Fruit fly (Drosophila melanogaster) whole organism, embryonic: ENCODE measurements around the gene CycC.

Experiments used
- Ada2b ChIP-seq: fragments of 200-800 bp; sonication (Bioruptor generic); IDR thresholded peaks from 2 replicates; pipeline ENCODE4 v1.3.6; 2022; ENCODE audit warnings: missing biosample characterization, missing genetic modification characterization
- Aef1 ChIP-seq: fragments of 200-800 bp; sonication (Bioruptor generic); IDR thresholded peaks from 3 replicates; pipeline ENCODE4 v1.3.6; 2022; ENCODE audit warnings: missing biosample characterization, missing genetic modification characterization
- CG10267 ChIP-seq: fragments of 200-800 bp; sonication (Bioruptor generic); optimal IDR thresholded peaks from 2 replicates; lab custom pipeline; 2018; ENCODE audit warnings: missing biosample characterization, mild to moderate bottlenecking, missing genetic modification characterization, moderate library complexity
- CG11085 ChIP-seq: fragments of 200-800 bp; sonication (Bioruptor generic); IDR thresholded peaks from 2 replicates; pipeline ENCODE4 v1.3.6; 2022; ENCODE audit warnings: missing biosample characterization, missing genetic modification characterization
- CG11093 ChIP-seq: fragments of 200-800 bp; sonication (Bioruptor generic); IDR thresholded peaks from 3 replicates; pipeline ENCODE4 v1.3.6; 2022; ENCODE audit warnings: missing biosample characterization, missing genetic modification characterization
- CG11695 ChIP-seq: fragments of 200-800 bp; sonication (Bioruptor generic); IDR thresholded peaks from 3 replicates; pipeline ENCODE4 v1.3.6; 2022; ENCODE audit warnings: missing biosample characterization, missing genetic modification characterization
- CG1233 ChIP-seq: fragments of 200-800 bp; sonication (Bioruptor generic); optimal IDR thresholded peaks from 4 replicates; lab custom pipeline; 2018; ENCODE audit warnings: missing biosample characterization, mild to moderate bottlenecking, missing genetic modification characterization
- CG12769 ChIP-seq: fragments of 200-800 bp; sonication (Bioruptor generic); optimal IDR thresholded peaks from 2 replicates; lab custom pipeline; 2019; ENCODE audit warnings: missing biosample characterization, mild to moderate bottlenecking, missing genetic modification characterization, moderate library complexity
- CG14050 ChIP-seq: fragments of 200-800 bp; sonication (Bioruptor generic); IDR thresholded peaks from 3 replicates; pipeline ENCODE4 v1.3.6; 2022; ENCODE audit warnings: missing biosample characterization, missing genetic modification characterization
- CG1832 ChIP-seq: fragments of 200-800 bp; sonication (Bioruptor generic); optimal IDR thresholded peaks from 2 replicates; lab custom pipeline; 2017; ENCODE audit warnings: missing biosample characterization, mild to moderate bottlenecking, missing genetic modification characterization, inconsistent platforms
- CG18764 ChIP-seq: fragments of 200-800 bp; sonication (Bioruptor generic); optimal IDR thresholded peaks from 3 replicates; lab custom pipeline; 2016; ENCODE audit warnings: missing biosample characterization, missing genetic modification characterization
- CG2199 ChIP-seq: fragments of 200-800 bp; sonication (Bioruptor generic); IDR thresholded peaks from 3 replicates; pipeline ENCODE4 v1.3.6; 2022; ENCODE audit warnings: missing biosample characterization, missing genetic modification characterization
- CG2889 ChIP-seq: fragments of 200-800 bp; sonication (Bioruptor generic); IDR thresholded peaks from 3 replicates; pipeline ENCODE4 v1.3.6; 2022; ENCODE audit warnings: missing biosample characterization, missing genetic modification characterization
- CG32772 ChIP-seq: fragments of 200-800 bp; sonication (Bioruptor generic); IDR thresholded peaks from 2 replicates; pipeline ENCODE4 v1.3.6; 2022; ENCODE audit warnings: missing biosample characterization, missing genetic modification characterization
- CG33557 ChIP-seq: fragments of 200-800 bp; sonication (Bioruptor generic); optimal IDR thresholded peaks from 2 replicates; lab custom pipeline; 2019; ENCODE audit warnings: missing biosample characterization, mild to moderate bottlenecking, missing genetic modification characterization, moderate library complexity
- CG4282 ChIP-seq: fragments of 200-800 bp; sonication (Bioruptor generic); optimal IDR thresholded peaks from 2 replicates; lab custom pipeline; 2016; ENCODE audit warnings: missing biosample characterization, missing genetic modification characterization
- CG5953 ChIP-seq: fragments of 200-800 bp; sonication (Bioruptor generic); IDR thresholded peaks from 2 replicates; pipeline ENCODE4 v1.3.6; 2022; ENCODE audit warnings: missing biosample characterization, missing genetic modification characterization
- CG6254 ChIP-seq: fragments of 200-800 bp; sonication (Bioruptor generic); optimal IDR thresholded peaks from 3 replicates; lab custom pipeline; 2017; ENCODE audit warnings: mild to moderate bottlenecking, missing biosample characterization, missing genetic modification reagents, missing genetic modification characterization
- CG8765 ChIP-seq: fragments of 200-800 bp; sonication (Bioruptor generic); IDR thresholded peaks from 2 replicates; pipeline ENCODE4 v1.3.6; 2022; ENCODE audit warnings: missing biosample characterization, missing genetic modification characterization
- CG9609 ChIP-seq: fragments of 200-800 bp; sonication (Bioruptor generic); optimal IDR thresholded peaks from 3 replicates; lab custom pipeline; 2016; ENCODE audit warnings: missing biosample characterization, missing genetic modification characterization
- CG9876 ChIP-seq: fragments of 200-800 bp; sonication (Bioruptor generic); optimal IDR thresholded peaks from 2 replicates; lab custom pipeline; 2016; ENCODE audit warnings: missing biosample characterization, missing genetic modification characterization
- CkIIα-i1 ChIP-seq: fragments of 200-800 bp; sonication (Bioruptor generic); IDR thresholded peaks from 2 replicates; pipeline ENCODE4 v1.3.6; 2022; ENCODE audit warnings: missing biosample characterization, missing genetic modification characterization
- D19A ChIP-seq: fragments of 200-800 bp; optimal IDR thresholded peaks from 3 replicates; lab custom pipeline; 2019; ENCODE audit warnings: missing biosample characterization, mild to moderate bottlenecking, missing genetic modification characterization, moderate library complexity
- Dbx ChIP-seq: fragments of 200-800 bp; sonication (Bioruptor generic); IDR thresholded peaks from 3 replicates; pipeline ENCODE4 v1.3.6; 2022; ENCODE audit warnings: missing biosample characterization, missing genetic modification characterization
- Ets97D ChIP-seq: fragments of 200-800 bp; sonication (Bioruptor generic); optimal IDR thresholded peaks from 3 replicates; lab custom pipeline; 2016; ENCODE audit warnings: missing biosample characterization, missing genetic modification characterization
- HLH4C ChIP-seq: fragments of 200-800 bp; sonication (Bioruptor generic); IDR thresholded peaks from 3 replicates; pipeline ENCODE4 v1.3.6; 2022; ENCODE audit warnings: missing biosample characterization, missing genetic modification characterization; ENCODE audit not compliant: partially characterized antibody
- Hey ChIP-seq: fragments of 200-800 bp; sonication (Bioruptor generic); optimal IDR thresholded peaks from 3 replicates; lab custom pipeline; 2018; ENCODE audit warnings: missing biosample characterization, mild to moderate bottlenecking, missing genetic modification characterization
- Hr78 ChIP-seq, 2 experiments: fragments of 200-800 bp in 1 of 2; fragments of >200 bp in 1 of 2; sonication (Bioruptor generic) in 1 of 2; optimal IDR thresholded peaks; 2 replicates each; lab custom pipeline; 2017 to 2019; ENCODE audit warnings: missing biosample characterization in 2 of 2, missing genetic modification characterization in 2 of 2, mild to moderate bottlenecking in 1 of 2, moderate library complexity in 1 of 2
- MESR4 ChIP-seq: fragments of 200-800 bp; sonication (Bioruptor generic); optimal IDR thresholded peaks from 2 replicates; lab custom pipeline; 2018; ENCODE audit warnings: missing biosample characterization, mild to moderate bottlenecking, missing genetic modification characterization, moderate library complexity
- Mrtf ChIP-seq: fragments of 200-800 bp; sonication (Bioruptor generic); IDR thresholded peaks from 3 replicates; pipeline ENCODE4 v1.3.6; 2022; ENCODE audit warnings: missing biosample characterization, missing genetic modification characterization
- NC2α ChIP-seq: fragments of 200-800 bp; sonication (Bioruptor generic); optimal IDR thresholded peaks from 2 replicates; lab custom pipeline; 2016; ENCODE audit warnings: missing biosample characterization, missing genetic modification characterization
- Opbp ChIP-seq: fragments of 200-800 bp; sonication (Bioruptor generic); IDR thresholded peaks from 3 replicates; pipeline ENCODE4 v1.3.6; 2022; ENCODE audit warnings: missing biosample characterization, missing genetic modification characterization; ENCODE audit not compliant: partially characterized antibody
- Ptx1 ChIP-seq: fragments of 200-800 bp; sonication (Bioruptor generic); IDR thresholded peaks from 2 replicates; pipeline ENCODE4 v1.3.6; 2022; ENCODE audit warnings: missing biosample characterization, missing genetic modification characterization
- bowl ChIP-seq: fragments of 200-800 bp; sonication (Bioruptor generic); IDR thresholded peaks from 2 replicates; pipeline ENCODE4 v1.3.6; 2022; ENCODE audit warnings: missing biosample characterization, missing genetic modification characterization
- crp ChIP-seq, 2 experiments: fragments of 200-800 bp; sonication (Bioruptor generic); optimal IDR thresholded peaks; 2 replicates in 1 of 2; 3 replicates in 1 of 2; lab custom pipeline; 2017; ENCODE audit warnings: missing biosample characterization in 2 of 2, missing genetic modification characterization in 2 of 2, mild to moderate bottlenecking in 1 of 2, moderate library complexity in 1 of 2
- eve ChIP-seq, 2 experiments: fragments of >200 bp; optimal IDR thresholded peaks; 2 replicates each; lab custom pipeline; 2017; ENCODE audit warnings: missing biosample characterization in 2 of 2, missing genetic modification characterization in 2 of 2
- exex ChIP-seq: fragments of 200-800 bp; sonication (Bioruptor generic); optimal IDR thresholded peaks from 4 replicates; lab custom pipeline; 2018; ENCODE audit warnings: missing biosample characterization, mild to moderate bottlenecking, missing genetic modification characterization, moderate library complexity
- ftz-f1 ChIP-seq: fragments of 200-800 bp; sonication (Bioruptor generic); optimal IDR thresholded peaks from 2 replicates; lab custom pipeline; 2016; ENCODE audit warnings: missing biosample characterization, missing genetic modification characterization
- gcm ChIP-seq: fragments of 200-800 bp; sonication (Bioruptor generic); optimal IDR thresholded peaks from 2 replicates; lab custom pipeline; 2019; ENCODE audit warnings: missing biosample characterization, mild to moderate bottlenecking, missing genetic modification characterization, moderate library complexity
- hth ChIP-seq: fragments of >200 bp; optimal IDR thresholded peaks from 2 replicates; lab custom pipeline; 2017; ENCODE audit warnings: inconsistent platforms
- jigr1 ChIP-seq: fragments of 200-800 bp; sonication (Bioruptor generic); IDR thresholded peaks from 3 replicates; pipeline ENCODE4 v1.3.6; 2022; ENCODE audit warnings: missing biosample characterization, missing genetic modification characterization
- nom ChIP-seq: fragments of 200-800 bp; sonication (Bioruptor generic); optimal IDR thresholded peaks from 2 replicates; lab custom pipeline; 2017; ENCODE audit warnings: missing biosample characterization, missing genetic modification characterization, mild to moderate bottlenecking, moderate library complexity, missing genetic modification reagents
- pb ChIP-seq: fragments of 200-800 bp; sonication (Bioruptor generic); optimal IDR thresholded peaks from 3 replicates; lab custom pipeline; 2016; ENCODE audit warnings: missing biosample characterization, missing genetic modification characterization
- ranshi ChIP-seq: fragments of 200-800 bp; sonication (Bioruptor generic); IDR thresholded peaks from 2 replicates; pipeline ENCODE4 v1.3.6; 2022; ENCODE audit warnings: missing biosample characterization, missing genetic modification characterization
- repo ChIP-seq: fragments of 200-800 bp; sonication (Bioruptor generic); optimal IDR thresholded peaks from 2 replicates; lab custom pipeline; 2016; ENCODE audit warnings: missing biosample characterization, missing genetic modification characterization
- schlank ChIP-seq: fragments of 200-800 bp; sonication (Bioruptor generic); optimal IDR thresholded peaks from 2 replicates; lab custom pipeline; 2018; ENCODE audit warnings: missing biosample characterization, mild to moderate bottlenecking, missing genetic modification characterization
- shn ChIP-seq: fragments of 200-800 bp; sonication (Bioruptor generic); optimal IDR thresholded peaks from 3 replicates; lab custom pipeline; 2016; ENCODE audit warnings: missing biosample characterization, missing genetic modification characterization
- ssp ChIP-seq: fragments of 200-800 bp; sonication (Bioruptor generic); IDR thresholded peaks from 2 replicates; pipeline ENCODE4 v1.3.6; 2022; ENCODE audit warnings: missing biosample characterization, missing genetic modification characterization
- stwl ChIP-seq: fragments of 200-800 bp; sonication (Bioruptor generic); optimal IDR thresholded peaks from 3 replicates; lab custom pipeline; 2018; ENCODE audit warnings: missing biosample characterization, mild to moderate bottlenecking, missing genetic modification characterization, moderate library complexity
- unpg ChIP-seq: fragments of 200-800 bp; sonication (Bioruptor generic); optimal IDR thresholded peaks from 3 replicates; lab custom pipeline; 2018; ENCODE audit warnings: missing biosample characterization, mild to moderate bottlenecking, missing genetic modification characterization, moderate library complexity
- zfh1 ChIP-seq: fragments of 200-800 bp; sonication (Bioruptor generic); IDR thresholded peaks from 3 replicates; pipeline ENCODE4 v1.3.6; 2022; ENCODE audit warnings: missing biosample characterization, missing genetic modification characterization

Gene CycC

DNA sequence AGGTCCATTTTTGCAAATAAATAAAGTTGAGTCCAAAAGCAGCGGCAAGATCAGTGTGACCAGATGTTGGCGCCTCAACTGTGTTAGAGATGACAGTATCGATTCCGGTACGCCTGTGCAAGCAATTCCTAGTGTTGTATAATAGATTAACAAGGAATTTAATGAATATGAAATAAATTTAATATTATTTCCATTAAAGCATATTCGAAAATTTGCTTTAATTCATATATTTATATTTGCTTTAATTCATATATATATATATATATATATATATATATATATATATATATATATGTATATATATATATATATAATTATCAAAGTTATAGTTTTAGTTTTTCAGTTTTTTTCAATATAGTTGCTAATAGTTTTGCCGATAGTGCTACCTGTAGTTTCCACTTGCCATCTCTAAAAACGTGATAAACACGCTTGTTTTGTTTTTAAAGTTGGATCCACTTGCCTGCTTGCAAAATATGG lies 8.3 kb upstream of the CycC start, which contains the start of the genes Nup93-2 and CG3817 (continued):
- TF ChIP-seq CkIIα-i1 (GFP tag; lab: Robert Waterston, UW) = no peak
- TF ChIP-seq CG2889 (GFP tag; lab: Robert Waterston, UW) = 0 out of 3 replicates have a peak, but pooled peaks have one; percentile 18
- TF ChIP-seq Ada2b (GFP tag; lab: Robert Waterston, UW) = peak; percentile 26; the same call in 1 of the 2 replicates
- no peak for TF ChIP-seq CG14050
- peak; percentile 49 for TF ChIP-seq CG9609
- TF ChIP-seq hth (lab: Kevin White, UChicago) = no peak
- TF ChIP-seq CG11085 = no peak
- TF ChIP-seq nom (GFP tag; lab: Kevin White, UChicago) = no peak
- peak; percentile 59; the same call in 1 of the 3 replicates for TF ChIP-seq Dbx (GFP tag; lab: Robert Waterston, UW)
- TF ChIP-seq gcm = peak; percentile 36
- peak; percentile 54 for TF ChIP-seq CG1233 (GFP tag; lab: Kevin White, UChicago)
- no peak for TF ChIP-seq Hey (tag; lab: Kevin White, UChicago)
- TF ChIP-seq CG8765 (GFP tag; lab: Robert Waterston, UW) = peak; percentile 66; the same call in 1 of the 2 replicates
- no peak for TF ChIP-seq D19A (tag; lab: Kevin White, UChicago)
- no peak for TF ChIP-seq eve (GFP tag; optimal IDR thresholded peaks at IDR 0.05; lab: Kevin White, UChicago)
- TF ChIP-seq HLH4C (GFP tag; lab: Robert Waterston, UW) = peak; percentile 39; the same call in 1 of the 3 replicates
- peak; percentile 64; the same call in 1 of the 3 replicates for TF ChIP-seq CG11093 (GFP tag; lab: Robert Waterston, UW)
- TF ChIP-seq stwl (tag; lab: Kevin White, UChicago) = peak; percentile 81
- TF ChIP-seq CG1832 = no peak
- TF ChIP-seq zfh1 (GFP tag; lab: Robert Waterston, UW) = no peak
- no peak for TF ChIP-seq MESR4 (GFP tag; lab: Kevin White, UChicago)
- TF ChIP-seq jigr1 = no peak
- no peak for TF ChIP-seq CG6254 (GFP tag; lab: Kevin White, UChicago)
- TF ChIP-seq CG11695 (GFP tag; lab: Robert Waterston, UW) = 0 out of 3 replicates have a peak, but pooled peaks have one; percentile 21
- TF ChIP-seq bowl = no peak
- no peak for TF ChIP-seq schlank (tag; lab: Kevin White, UChicago)
- peak; percentile 73 for TF ChIP-seq ssp (GFP tag; lab: Robert Waterston, UW)
- no peak for TF ChIP-seq Hr78 (GFP tag; optimal IDR thresholded peaks at IDR 0.05; lab: Kevin White, UChicago)
- no peak for TF ChIP-seq CG2199 (GFP tag; lab: Robert Waterston, UW)
- no peak for TF ChIP-seq CG12769 (tag; lab: Kevin White, UChicago)
- peak; percentile 72; the same call in 1 of the 2 replicates for TF ChIP-seq ranshi
- no peak for TF ChIP-seq NC2α (GFP tag; lab: Kevin White, UChicago)
- peak; percentile 67 for TF ChIP-seq Mrtf
- TF ChIP-seq CG9876 (GFP tag; lab: Kevin White, UChicago) = no peak
- TF ChIP-seq Opbp = peak; percentile 45; the same call in 1 of the 3 replicates
- no peak for TF ChIP-seq pb (GFP tag; lab: Kevin White, UChicago)
- no peak for TF ChIP-seq crp (GFP tag; optimal IDR thresholded peaks at IDR 0.05; lab: Kevin White, UChicago)
- TF ChIP-seq unpg = peak; percentile 76
- TF ChIP-seq exex (tag; lab: Kevin White, UChicago) = no peak
- TF ChIP-seq CG10267 = peak; percentile 86
- no peak for TF ChIP-seq CG5953 (GFP tag; lab: Robert Waterston, UW)
- TF ChIP-seq CG18764 (GFP tag; lab: Kevin White, UChicago) = peak; percentile 7
- TF ChIP-seq CG32772 (GFP tag; lab: Robert Waterston, UW) = peak; percentile 74
- peak; percentile 67 for TF ChIP-seq Ptx1 (GFP tag; lab: Robert Waterston, UW)
- TF ChIP-seq ftz-f1 (GFP tag; lab: Kevin White, UChicago) = no peak
- TF ChIP-seq Aef1 = peak; percentile 84
- no peak for TF ChIP-seq repo
- TF ChIP-seq CG4282 (GFP tag; lab: Kevin White, UChicago) = no peak
- no peak for TF ChIP-seq CG33557 (GFP tag; lab: Kevin White, UChicago)
- no peak for TF ChIP-seq shn (GFP tag; lab: Kevin White, UChicago)
- TF ChIP-seq Ets97D (GFP tag; lab: Kevin White, UChicago) = peak; percentile 52
